Worm (Caenorhabditis elegans) whole organism, young adult: ENCODE measurements around the gene C53A3.1.

Source experiments
- B0261.1 ChIP-seq: sonication (generic microtip); optimal IDR thresholded peaks from 2 replicates; lab custom pipeline; 2016; ENCODE audit warnings: mild to moderate bottlenecking, missing genetic modification characterization, moderate library complexity, missing compliant biosample characterization
- F33H1.4 ChIP-seq: fragments of 200-800 bp; sonication (Bioruptor generic); IDR thresholded peaks from 2 replicates; pipeline ENCODE4 v1.3.6; 2022; ENCODE audit warnings: missing genetic modification reagents, missing genetic modification characterization, missing compliant biosample characterization
- F37B4.10 ChIP-seq: fragments of 200-800 bp; sonication (Bioruptor generic); IDR thresholded peaks from 2 replicates; pipeline ENCODE4 v1.3.6; 2022; ENCODE audit warnings: missing genetic modification characterization, missing compliant biosample characterization
- F39B2.1 ChIP-seq: fragments of 200-800 bp; sonication (Bioruptor generic); IDR thresholded peaks from 2 replicates; pipeline ENCODE4 v1.3.6; 2022; ENCODE audit warnings: missing genetic modification reagents, missing genetic modification characterization, missing compliant biosample characterization
- F52B5.7 ChIP-seq: sonication (generic microtip); optimal IDR thresholded peaks from 2 replicates; lab custom pipeline; 2016; ENCODE audit warnings: mild to moderate bottlenecking, missing genetic modification characterization, missing compliant biosample characterization
- K12H6.12 ChIP-seq: fragments of 200-800 bp; sonication (Bioruptor generic); optimal IDR thresholded peaks from 2 replicates; lab custom pipeline; 2018; ENCODE audit warnings: mild to moderate bottlenecking, missing genetic modification characterization, missing compliant biosample characterization
- T26A5.8 ChIP-seq: sonication (generic microtip); optimal IDR thresholded peaks from 2 replicates; lab custom pipeline; 2016; ENCODE audit warnings: missing genetic modification characterization, missing compliant biosample characterization
- Y53F4B.3 ChIP-seq: fragments of 200-800 bp; sonication (Bioruptor generic); IDR thresholded peaks from 2 replicates; pipeline ENCODE4 v1.3.6; 2022; ENCODE audit warnings: missing genetic modification reagents, missing genetic modification characterization, missing compliant biosample characterization
- Y56A3A.18 ChIP-seq: fragments of 200-800 bp; sonication (Bioruptor generic); IDR thresholded peaks from 2 replicates; pipeline ENCODE4 v1.3.6; 2022; ENCODE audit warnings: missing genetic modification reagents, missing genetic modification characterization, missing compliant biosample characterization
- Y95B8A.8 ChIP-seq: fragments of 200-800 bp; sonication (Bioruptor generic); IDR thresholded peaks from 2 replicates; pipeline ENCODE4 v1.3.6; 2022; ENCODE audit warnings: missing genetic modification reagents, missing genetic modification characterization, missing compliant biosample characterization
- attf-5 ChIP-seq: fragments of 200-800 bp; sonication (Bioruptor generic); optimal IDR thresholded peaks from 2 replicates; lab custom pipeline; 2018; ENCODE audit warnings: mild to moderate bottlenecking, missing genetic modification characterization, missing compliant biosample characterization
- bed-1 ChIP-seq: fragments of 200-800 bp; sonication (Bioruptor generic); IDR thresholded peaks from 2 replicates; pipeline ENCODE4 v1.3.6; 2022; ENCODE audit warnings: missing genetic modification reagents, missing genetic modification characterization, missing compliant biosample characterization
- bed-2 ChIP-seq: fragments of 200-800 bp; sonication (Bioruptor generic); IDR thresholded peaks from 2 replicates; pipeline ENCODE4 v1.3.6; 2022; ENCODE audit warnings: missing genetic modification reagents, missing genetic modification characterization, missing compliant biosample characterization
- cebp-2 ChIP-seq: fragments of 200-800 bp; sonication (Bioruptor generic); IDR thresholded peaks from 2 replicates; pipeline ENCODE4 v1.3.6; 2022; ENCODE audit warnings: missing genetic modification characterization, missing compliant biosample characterization
- ceh-100 ChIP-seq: fragments of 200-800 bp; sonication (Bioruptor generic); IDR thresholded peaks from 2 replicates; pipeline ENCODE4 v1.3.6; 2022; ENCODE audit warnings: missing genetic modification reagents, missing genetic modification characterization, missing compliant biosample characterization
- ceh-27 ChIP-seq: fragments of 200-800 bp; sonication (Bioruptor generic); optimal IDR thresholded peaks from 2 replicates; lab custom pipeline; 2018; ENCODE audit warnings: mild to moderate bottlenecking, missing genetic modification characterization, moderate library complexity, missing compliant biosample characterization
- chd-7 ChIP-seq: sonication (generic microtip); optimal IDR thresholded peaks from 2 replicates; lab custom pipeline; 2016; ENCODE audit warnings: mild to moderate bottlenecking, missing genetic modification characterization, moderate library complexity, missing compliant biosample characterization
- dpl-1 ChIP-seq: fragments of 150-350 bp; optimal IDR thresholded peaks from 2 replicates; lab custom pipeline; 2014; ENCODE audit warnings: missing biosample characterization, missing genetic modification reagents, missing genetic modification characterization
- egl-44 ChIP-seq: fragments of 200-800 bp; sonication (Bioruptor generic); IDR thresholded peaks from 2 replicates; pipeline ENCODE4 v1.3.6; 2022; ENCODE audit warnings: missing genetic modification reagents, missing genetic modification characterization, missing compliant biosample characterization
- gei-17 ChIP-seq: fragments of 200-800 bp; sonication (Bioruptor generic); optimal IDR thresholded peaks from 2 replicates; lab custom pipeline; 2018; ENCODE audit warnings: mild to moderate bottlenecking, missing genetic modification characterization, missing compliant biosample characterization
- hlh-26 ChIP-seq: fragments of 200-800 bp; sonication (Bioruptor generic); conservative IDR thresholded peaks from 2 replicates; pipeline ENCODE4 v1.3.6; 2022; ENCODE audit warnings: missing genetic modification reagents, missing genetic modification characterization, missing compliant biosample characterization
- lag-1 ChIP-seq: fragments of 200-800 bp; sonication (Bioruptor generic); IDR thresholded peaks from 2 replicates; pipeline ENCODE4 v1.3.6; 2022; ENCODE audit warnings: missing genetic modification reagents, missing genetic modification characterization, missing compliant biosample characterization
- let-526 ChIP-seq: fragments of 200-800 bp; sonication (Bioruptor generic); IDR thresholded peaks from 2 replicates; pipeline ENCODE4 v1.3.6; 2022; ENCODE audit warnings: missing genetic modification reagents, missing genetic modification characterization, missing compliant biosample characterization
- lin-40 ChIP-seq: sonication (generic microtip); optimal IDR thresholded peaks from 2 replicates; lab custom pipeline; 2016; ENCODE audit warnings: missing genetic modification characterization, mild to moderate bottlenecking, missing compliant biosample characterization, missing genotype, missing genetic modification reagents
- lin-54 ChIP-seq: fragments of 200-800 bp; sonication (Bioruptor generic); optimal IDR thresholded peaks from 2 replicates; lab custom pipeline; 2018; ENCODE audit warnings: mild to moderate bottlenecking, missing genetic modification characterization, missing compliant biosample characterization
- madf-10 ChIP-seq: sonication (generic microtip); optimal IDR thresholded peaks from 2 replicates; lab custom pipeline; 2016; ENCODE audit warnings: mild to moderate bottlenecking, missing genetic modification characterization, missing compliant biosample characterization
- madf-8 ChIP-seq: fragments of 200-800 bp; sonication (Bioruptor generic); conservative IDR thresholded peaks from 2 replicates; pipeline ENCODE4 v1.3.6; 2022; ENCODE audit warnings: missing genetic modification reagents, missing genetic modification characterization, missing compliant biosample characterization
- mcd-1 ChIP-seq: fragments of 200-800 bp; sonication (Bioruptor generic); IDR thresholded peaks from 2 replicates; pipeline ENCODE4 v1.3.6; 2022; ENCODE audit warnings: missing genetic modification reagents, missing genetic modification characterization, missing compliant biosample characterization
- mel-28 ChIP-seq: sonication (generic microtip); optimal IDR thresholded peaks from 2 replicates; lab custom pipeline; 2016; ENCODE audit warnings: borderline replicate concordance, mild to moderate bottlenecking, missing genetic modification characterization, missing compliant biosample characterization
- nfya-2 ChIP-seq: fragments of 200-800 bp; sonication (Bioruptor generic); IDR thresholded peaks from 2 replicates; pipeline ENCODE4 v1.3.6; 2022; ENCODE audit warnings: missing genetic modification reagents, missing genetic modification characterization, missing compliant biosample characterization
- nhr-179 ChIP-seq: sonication (generic microtip); optimal IDR thresholded peaks from 2 replicates; lab custom pipeline; 2016; ENCODE audit warnings: mild to moderate bottlenecking, missing genetic modification characterization, missing compliant biosample characterization
- nhr-80 ChIP-seq: sonication (generic microtip); optimal IDR thresholded peaks from 2 replicates; lab custom pipeline; 2016; ENCODE audit warnings: missing genetic modification characterization, missing compliant biosample characterization
- nhr-90 ChIP-seq: sonication (generic microtip); optimal IDR thresholded peaks from 2 replicates; lab custom pipeline; 2016; ENCODE audit warnings: missing genotype, mild to moderate bottlenecking, missing genetic modification characterization, missing compliant biosample characterization
- rec-8 ChIP-seq, 2 experiments: sonication (generic microtip); optimal IDR thresholded peaks; 2 replicates each; lab custom pipeline; 2016; ENCODE audit warnings: mild to moderate bottlenecking in 2 of 2, missing genetic modification characterization in 2 of 2, missing genetic modification reagents in 2 of 2, missing genotype in 2 of 2, missing biosample characterization in 1 of 2, missing compliant biosample characterization in 1 of 2, moderate library complexity in 1 of 2
- rpc-1 ChIP-seq, 2 experiments: fragments of 150-350 bp in 1 of 2; sonication (generic microtip) in 1 of 2; optimal IDR thresholded peaks; 2 replicates each; lab custom pipeline; 2014 to 2018; ENCODE audit warnings: missing biosample characterization in 1 of 2, missing genetic modification characterization in 1 of 2, missing genetic modification reagents in 1 of 2, missing genotype in 1 of 2
- sdz-38 ChIP-seq: sonication (generic microtip); optimal IDR thresholded peaks from 2 replicates; lab custom pipeline; 2016; ENCODE audit warnings: missing genotype, missing genetic modification characterization, missing compliant biosample characterization
- snpc-1.1 ChIP-seq: sonication (generic microtip); optimal IDR thresholded peaks from 2 replicates; lab custom pipeline; 2017; ENCODE audit warnings: missing genetic modification characterization, mild to moderate bottlenecking, missing compliant biosample characterization, antibody characterized with exemption, moderate library complexity, missing genotype, missing genetic modification reagents; ENCODE audit not compliant: insufficient read depth
- snpc-3.4 ChIP-seq: sonication (generic microtip); optimal IDR thresholded peaks from 2 replicates; lab custom pipeline; 2017; ENCODE audit warnings: missing genetic modification characterization, mild to moderate bottlenecking, missing compliant biosample characterization, antibody characterized with exemption, moderate library complexity, missing genotype, missing genetic modification reagents
- somi-1 ChIP-seq: fragments of 200-800 bp; sonication (Bioruptor generic); optimal IDR thresholded peaks from 2 replicates; lab custom pipeline; 2018; ENCODE audit warnings: mild to moderate bottlenecking, missing genetic modification characterization, missing compliant biosample characterization
- sptf-2 ChIP-seq: fragments of 200-800 bp; sonication (Bioruptor generic); optimal IDR thresholded peaks from 2 replicates; lab custom pipeline; 2018; ENCODE audit warnings: mild to moderate bottlenecking, missing genetic modification characterization, missing compliant biosample characterization
- ztf-18 ChIP-seq: sonication (generic microtip); optimal IDR thresholded peaks from 2 replicates; lab custom pipeline; 2016; ENCODE audit warnings: missing genotype, mild to moderate bottlenecking, missing genetic modification characterization, missing compliant biosample characterization
- ztf-28 ChIP-seq: fragments of 200-800 bp; sonication (Bioruptor generic); IDR thresholded peaks from 2 replicates; pipeline ENCODE4 v1.3.6; 2022; ENCODE audit warnings: missing genetic modification reagents, missing genetic modification characterization, missing compliant biosample characterization

Gene C53A3.1

ce11 chrV:5717237-5717935, 42.6 kb downstream of the C53A3.1 start, which contains the start of gene rga-3 (continued):
- TF ChIP-seq F37B4.10 (GFP tag; lab: Robert Waterston, UW) (no peak), B0261.1 (tag; lab: Kevin White, UChicago) (no peak), rec-8 (tag; optimal IDR thresholded peaks at IDR 0.05; lab: Kevin White, UChicago) (no peak), F39B2.1 (no peak), let-526 (GFP tag; lab: Robert Waterston, UW) (no peak), nhr-80 (tag; lab: Kevin White, UChicago) (no peak), dpl-1 (GFP tag; lab: Kevin White, UChicago) (peak; percentile 95), mel-28 (no peak), bed-2 (no peak), Y56A3A.18 (GFP tag; lab: Robert Waterston, UW) (no peak), nfya-2 (GFP tag; lab: Robert Waterston, UW) (no peak), mcd-1 (GFP tag; lab: Robert Waterston, UW) (peak; percentile 67), rpc-1 (optimal IDR thresholded peaks at IDR 0.05; lab: Kevin White, UChicago) (no peak), rpc-1 (tag; optimal IDR thresholded peaks at IDR 0.05; lab: Kevin White, UChicago) (peak; percentile 15), gei-17 (GFP tag; lab: Kevin White, UChicago) (no peak), ceh-100 (GFP tag; lab: Robert Waterston, UW) (peak; percentile 55; the same call in 1 of the 2 replicates), ztf-18 (tag; lab: Kevin White, UChicago) (peak; percentile 66), nhr-179 (no peak), cebp-2 (GFP tag; lab: Robert Waterston, UW) (no peak), sdz-38 (no peak), lag-1 (GFP tag; lab: Robert Waterston, UW) (no peak), attf-5 (GFP tag; lab: Kevin White, UChicago) (no peak), hlh-26 (GFP tag; lab: Robert Waterston, UW) (no peak), snpc-1.1 (peak; percentile 82), madf-10 (tag; lab: Kevin White, UChicago) (no peak), lin-54 (peak; percentile 93), F33H1.4 (GFP tag; lab: Robert Waterston, UW) (peak; percentile 97), snpc-3.4 (tag; lab: Kevin White, UChicago) (peak; percentile 95), Y53F4B.3 (GFP tag; lab: Robert Waterston, UW) (peak; percentile 58; the same call in 1 of the 2 replicates), bed-1 (GFP tag; lab: Robert Waterston, UW) (no peak), madf-8 (GFP tag; lab: Robert Waterston, UW) (peak; percentile 97), sptf-2 (no peak), Y95B8A.8 (GFP tag; lab: Robert Waterston, UW) (peak; percentile 86), somi-1 (no peak), ztf-28 (GFP tag; lab: Robert Waterston, UW) (peak; percentile 90), egl-44 (no peak), nhr-90 (tag; lab: Kevin White, UChicago) (no peak), lin-40 (no peak), F52B5.7 (no peak), ceh-27 (GFP tag; lab: Kevin White, UChicago) (no peak), chd-7 (no peak), K12H6.12 (tag; lab: Kevin White, UChicago) (no peak), T26A5.8 (tag; lab: Kevin White, UChicago) (no peak)
